Fruit fly (Drosophila melanogaster): ENCODE measurements around the gene Ubc2.
A peak's percentile ranks its signal among the peaks of the same experiment; 100 is the strongest.

Gene Ubc2

DNA sequence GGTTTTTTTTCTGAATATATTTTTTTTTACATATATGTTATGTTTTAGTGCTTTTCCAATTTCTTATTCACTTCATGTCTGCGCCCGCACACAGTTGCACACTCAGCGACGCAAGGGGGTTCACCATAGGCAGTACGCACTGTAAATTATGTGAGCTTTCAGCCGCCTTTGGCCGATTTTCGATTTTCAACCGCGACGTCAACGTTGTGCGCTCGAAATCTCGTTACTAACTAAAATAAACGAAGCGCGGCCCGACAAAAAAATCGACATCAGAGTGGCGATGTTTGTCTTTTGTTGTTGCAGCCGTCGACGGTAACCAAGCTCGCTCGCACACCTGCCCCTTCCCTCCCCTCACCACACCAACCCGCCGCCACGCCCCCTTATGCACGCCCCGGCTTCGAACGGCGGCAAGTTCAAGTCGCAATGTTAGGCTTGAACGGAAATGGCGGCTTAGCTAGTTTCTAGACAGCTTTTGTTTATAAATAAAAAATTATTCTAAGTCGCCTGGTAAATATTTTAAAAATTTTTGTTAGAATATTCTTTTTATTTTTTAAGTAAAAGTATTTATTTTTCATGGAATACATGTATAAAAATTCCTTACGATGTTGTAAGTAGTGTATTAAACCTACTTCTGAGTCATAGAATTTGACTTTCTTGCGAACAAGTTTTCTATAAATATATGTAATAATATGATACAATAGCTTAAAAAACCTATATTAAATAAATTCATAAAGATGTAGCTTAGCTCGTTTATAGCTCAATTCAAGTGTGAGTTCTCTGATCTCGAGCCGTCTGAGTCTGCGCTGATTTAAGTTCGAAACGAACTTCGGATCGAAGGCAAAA lies 33.3 kb upstream of the Ubc2 start, which contains the start of gene CG31869 (continued):
- no peak for TF ChIP-seq tup (GFP tag; optimal IDR thresholded peaks at IDR 0.05)
- TF ChIP-seq Hmx (GFP tag; optimal IDR thresholded peaks at IDR 0.05), result no peak
- no peak for TF ChIP-seq CG10543 (GFP tag; optimal IDR thresholded peaks at IDR 0.05)
- no peak for TF ChIP-seq gsb (GFP tag; IDR thresholded peaks at IDR 0.05)
- TF ChIP-seq CG10654 (GFP tag; optimal IDR thresholded peaks at IDR 0.05), result no peak
- no peak for TF ChIP-seq CG4328 (GFP tag; optimal IDR thresholded peaks at IDR 0.05)
- no peak for TF ChIP-seq ems (GFP tag; optimal IDR thresholded peaks at IDR 0.05)
- no peak for TF ChIP-seq CG15514 (GFP tag; optimal IDR thresholded peaks at IDR 0.05)
- TF ChIP-seq danr (GFP tag; IDR thresholded peaks at IDR 0.05), result no peak
- TF ChIP-seq Vsx1 (GFP tag; optimal IDR thresholded peaks at IDR 0.05), result no peak
- TF ChIP-seq HLHmδ (GFP tag; optimal IDR thresholded peaks at IDR 0.05), result no peak
- TF ChIP-seq en (GFP tag; optimal IDR thresholded peaks at IDR 0.05), result no peak
- TF ChIP-seq E2f1 (GFP tag; IDR thresholded peaks at IDR 0.05), result 0 out of 2 replicates have a peak, but pooled peaks have one; percentile 19
- TF ChIP-seq dan (GFP tag; IDR thresholded peaks at IDR 0.05), result no peak
- no peak for TF ChIP-seq CHES-1-like (GFP tag; optimal IDR thresholded peaks at IDR 0.05)
- TF ChIP-seq CG8478 (optimal IDR thresholded peaks at IDR 0.05), result no peak
- TF ChIP-seq CG9215 (GFP tag; IDR thresholded peaks at IDR 0.05), result no peak
- peak; percentile 52 for TF ChIP-seq CG9932 (GFP tag; IDR thresholded peaks at IDR 0.05)
- TF ChIP-seq ash1 (GFP tag; optimal IDR thresholded peaks at IDR 0.05), result no peak
- TF ChIP-seq CG31224 (GFP tag; IDR thresholded peaks at IDR 0.05), result 0 out of 2 replicates have a peak, but pooled peaks have one; percentile 26
- TF ChIP-seq CG12236 (GFP tag; optimal IDR thresholded peaks at IDR 0.05), result no peak
- no peak for TF ChIP-seq CG18619 (GFP tag; optimal IDR thresholded peaks at IDR 0.05)
- TF ChIP-seq luna (GFP tag; optimal IDR thresholded peaks at IDR 0.05), result no peak
- TF ChIP-seq HLH3B (GFP tag; IDR thresholded peaks at IDR 0.05), result 0 out of 2 replicates have a peak, but pooled peaks have one; percentile 25
- no peak for TF ChIP-seq CG13624 (GFP tag; optimal IDR thresholded peaks at IDR 0.05)
- no peak for TF ChIP-seq CG6854 (GFP tag; optimal IDR thresholded peaks at IDR 0.05)
- no peak for TF ChIP-seq CG4820 (GFP tag; optimal IDR thresholded peaks at IDR 0.05)
- peak; percentile 7 for TF ChIP-seq CG3065 (GFP tag; optimal IDR thresholded peaks at IDR 0.05)
- TF ChIP-seq Dek (tag; optimal IDR thresholded peaks at IDR 0.05), result no peak
- no peak for TF ChIP-seq CG5953 (GFP tag; IDR thresholded peaks at IDR 0.05)
- no peak for TF ChIP-seq CG4854 (GFP tag; optimal IDR thresholded peaks at IDR 0.05)
- TF ChIP-seq dmrt99B (tag; optimal IDR thresholded peaks at IDR 0.05), result no peak
- no peak for TF ChIP-seq BEAF-32 (GFP tag; optimal IDR thresholded peaks at IDR 0.05)
- no peak for TF ChIP-seq Sox102F (GFP tag; optimal IDR thresholded peaks at IDR 0.05)
- TF ChIP-seq zen (tag; optimal IDR thresholded peaks at IDR 0.05), result no peak
- no peak for TF ChIP-seq eve (GFP tag; optimal IDR thresholded peaks at IDR 0.05)
- no peak for TF ChIP-seq cato (GFP tag; optimal IDR thresholded peaks at IDR 0.05; ENCODE audit: borderline replicate concordance)
- TF ChIP-seq nerfin-2 (GFP tag; IDR thresholded peaks at IDR 0.05; ENCODE audit: partially characterized antibody), result no peak
- no peak for TF ChIP-seq insv (GFP tag; optimal IDR thresholded peaks at IDR 0.05)
- no peak for TF ChIP-seq ato (GFP tag; IDR thresholded peaks at IDR 0.05; ENCODE audit: partially characterized antibody)

DNA sequence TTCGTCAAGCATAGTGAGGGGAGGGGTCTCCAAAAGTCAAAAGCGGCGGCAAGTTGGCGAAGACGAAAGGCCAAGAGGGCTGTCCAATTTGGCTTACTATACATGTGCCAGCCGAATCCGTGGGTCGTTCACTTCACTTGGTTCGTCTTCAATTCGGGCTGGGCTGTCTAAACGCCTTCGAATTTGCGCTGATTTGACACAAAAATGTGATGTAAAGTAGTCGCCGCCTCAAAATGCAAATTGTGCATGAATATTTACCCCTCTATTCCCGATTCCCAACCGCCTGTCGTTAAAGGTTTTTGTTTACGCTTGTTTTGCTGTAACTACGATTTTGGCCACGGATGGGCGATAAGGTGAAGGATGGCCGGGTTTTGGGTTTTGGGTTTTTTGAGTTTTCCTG lies 27.9 kb upstream of the Ubc2 start:
- no peak for TF ChIP-seq tin (GFP tag; optimal IDR thresholded peaks at IDR 0.05)
- no peak for TF ChIP-seq CG31441 (GFP tag; IDR thresholded peaks at IDR 0.05)
- TF ChIP-seq CG12744 (GFP tag; optimal IDR thresholded peaks at IDR 0.05), result no peak
- no peak for TF ChIP-seq CG13624 (GFP tag; optimal IDR thresholded peaks at IDR 0.05)
- TF ChIP-seq cad (GFP tag; optimal IDR thresholded peaks at IDR 0.05), result no peak
- no peak for TF ChIP-seq zfh2 (GFP tag; optimal IDR thresholded peaks at IDR 0.05)
- TF ChIP-seq CG12769 (tag; optimal IDR thresholded peaks at IDR 0.05), result no peak
- no peak for TF ChIP-seq fru (optimal IDR thresholded peaks at IDR 0.05)
- TF ChIP-seq CG17802 (tag; optimal IDR thresholded peaks at IDR 0.05), result no peak
- no peak for TF ChIP-seq CG17361 (GFP tag; IDR thresholded peaks at IDR 0.05)
- no peak for TF ChIP-seq chinmo (GFP tag; IDR thresholded peaks at IDR 0.05; ENCODE audit: partially characterized antibody)
- TF ChIP-seq MESR4 (GFP tag; optimal IDR thresholded peaks at IDR 0.05), result no peak
- no peak for TF ChIP-seq Dref (GFP tag; IDR thresholded peaks at IDR 0.05)

All from whole organism, embryonic.